Fruit fly (Drosophila melanogaster) whole organism, embryonic: ENCODE results near the gene CG8562.

Experiments used
- Asciz ChIP-seq: fragments of 200-800 bp; sonication (Bioruptor generic); optimal IDR thresholded peaks from 2 replicates; lab custom pipeline; 2017; ENCODE audit warnings: missing biosample characterization, mild to moderate bottlenecking, missing genetic modification characterization, missing genetic modification reagents
- CG10462 ChIP-seq: fragments of 200-800 bp; sonication (Bioruptor generic); optimal IDR thresholded peaks from 2 replicates; lab custom pipeline; 2016; ENCODE audit warnings: missing biosample characterization, missing genetic modification characterization
- CG11504 ChIP-seq: fragments of 200-800 bp; sonication (Bioruptor generic); optimal IDR thresholded peaks from 3 replicates; lab custom pipeline; 2019; ENCODE audit warnings: missing biosample characterization, mild to moderate bottlenecking, missing genetic modification characterization, moderate library complexity
- CG11695 ChIP-seq: fragments of 200-800 bp; sonication (Bioruptor generic); IDR thresholded peaks from 3 replicates; pipeline ENCODE4 v1.3.6; 2022; ENCODE audit warnings: missing biosample characterization, missing genetic modification characterization
- CG14710 ChIP-seq: fragments of 200-800 bp; sonication (Bioruptor generic); optimal IDR thresholded peaks from 3 replicates; lab custom pipeline; 2019; ENCODE audit warnings: missing biosample characterization, mild to moderate bottlenecking, missing genetic modification characterization, moderate library complexity
- CG16779 ChIP-seq: fragments of 200-800 bp; sonication (Bioruptor generic); IDR thresholded peaks from 2 replicates; pipeline ENCODE4 v1.3.6; 2022; ENCODE audit warnings: missing biosample characterization, missing genetic modification characterization
- CG18262 ChIP-seq: fragments of 200-800 bp; optimal IDR thresholded peaks from 3 replicates; lab custom pipeline; 2019; ENCODE audit warnings: missing biosample characterization, mild to moderate bottlenecking, missing genetic modification characterization, moderate library complexity
- CG18619 ChIP-seq: fragments of 200-800 bp; sonication (Bioruptor generic); optimal IDR thresholded peaks from 3 replicates; lab custom pipeline; 2017; ENCODE audit warnings: missing biosample characterization, mild to moderate bottlenecking, missing genetic modification characterization
- CG2678 ChIP-seq: fragments of 200-800 bp; sonication (Bioruptor generic); optimal IDR thresholded peaks from 3 replicates; lab custom pipeline; 2019; ENCODE audit warnings: missing biosample characterization, mild to moderate bottlenecking, missing genetic modification characterization, moderate library complexity
- CG32772 ChIP-seq: fragments of 200-800 bp; sonication (Bioruptor generic); IDR thresholded peaks from 2 replicates; pipeline ENCODE4 v1.3.6; 2022; ENCODE audit warnings: missing biosample characterization, missing genetic modification characterization
- CG33213 ChIP-seq: fragments of 200-800 bp; sonication (Bioruptor generic); optimal IDR thresholded peaks from 3 replicates; lab custom pipeline; 2016; ENCODE audit warnings: missing biosample characterization, missing genetic modification characterization
- CG4360 ChIP-seq: fragments of 200-800 bp; sonication (Bioruptor generic); IDR thresholded peaks from 2 replicates; pipeline ENCODE4 v1.3.6; 2022; ENCODE audit warnings: missing biosample characterization, missing genetic modification characterization
- CG4404 ChIP-seq: fragments of 200-800 bp; sonication (Bioruptor generic); IDR thresholded peaks from 2 replicates; pipeline ENCODE4 v1.3.6; 2022; ENCODE audit warnings: missing biosample characterization, missing genetic modification characterization
- CG6791 ChIP-seq: fragments of 200-800 bp; sonication (Bioruptor generic); IDR thresholded peaks from 3 replicates; pipeline ENCODE4 v1.3.6; 2022; ENCODE audit warnings: missing biosample characterization, missing genetic modification characterization; ENCODE audit not compliant: partially characterized antibody
- CG6813 ChIP-seq: fragments of 200-800 bp; sonication (Bioruptor generic); optimal IDR thresholded peaks from 2 replicates; lab custom pipeline; 2017; ENCODE audit warnings: missing biosample characterization, missing genetic modification characterization, mild to moderate bottlenecking, moderate library complexity, missing genetic modification reagents
- CG7987 ChIP-seq: fragments of 200-800 bp; sonication (Bioruptor generic); optimal IDR thresholded peaks from 2 replicates; lab custom pipeline; 2018; ENCODE audit warnings: missing biosample characterization, mild to moderate bottlenecking, missing genetic modification characterization, moderate library complexity
- CG9215 ChIP-seq: fragments of 200-800 bp; sonication (Bioruptor generic); IDR thresholded peaks from 2 replicates; pipeline ENCODE4 v1.3.6; 2022; ENCODE audit warnings: missing biosample characterization, missing genetic modification characterization
- CG9932 ChIP-seq: fragments of 200-800 bp; sonication (Bioruptor generic); IDR thresholded peaks from 2 replicates; pipeline ENCODE4 v1.3.6; 2022; ENCODE audit warnings: missing biosample characterization, missing genetic modification characterization
- CoRest ChIP-seq: fragments of 200-800 bp; sonication (Bioruptor generic); optimal IDR thresholded peaks from 3 replicates; lab custom pipeline; 2018; ENCODE audit warnings: missing biosample characterization, mild to moderate bottlenecking, missing genetic modification characterization, moderate library complexity
- D19A ChIP-seq: fragments of 200-800 bp; optimal IDR thresholded peaks from 3 replicates; lab custom pipeline; 2019; ENCODE audit warnings: missing biosample characterization, mild to moderate bottlenecking, missing genetic modification characterization, moderate library complexity
- Fer3 ChIP-seq: fragments of 200-800 bp; sonication (Bioruptor generic); optimal IDR thresholded peaks from 2 replicates; lab custom pipeline; 2018; ENCODE audit warnings: missing biosample characterization, mild to moderate bottlenecking, missing genetic modification characterization, moderate library complexity
- Gug ChIP-seq: fragments of 200-800 bp; sonication (Bioruptor generic); IDR thresholded peaks from 4 replicates; pipeline ENCODE4 v1.3.6; 2022; ENCODE audit warnings: missing biosample characterization, missing genetic modification characterization
- Hsf ChIP-seq: fragments of 200-800 bp; sonication (Bioruptor generic); optimal IDR thresholded peaks from 3 replicates; lab custom pipeline; 2016; ENCODE audit warnings: missing biosample characterization, missing genetic modification characterization
- NC2α ChIP-seq: fragments of 200-800 bp; sonication (Bioruptor generic); optimal IDR thresholded peaks from 2 replicates; lab custom pipeline; 2016; ENCODE audit warnings: missing biosample characterization, missing genetic modification characterization
- NFAT ChIP-seq: fragments of 200-800 bp; sonication (Bioruptor generic); IDR thresholded peaks from 2 replicates; pipeline ENCODE4 v1.3.6; 2022; ENCODE audit warnings: missing biosample characterization, missing genetic modification characterization
- Oli ChIP-seq: fragments of 200-800 bp; sonication (Bioruptor generic); optimal IDR thresholded peaks from 2 replicates; lab custom pipeline; 2018; ENCODE audit warnings: missing biosample characterization, mild to moderate bottlenecking, missing genetic modification characterization, moderate library complexity
- Sry-β ChIP-seq: fragments of 200-800 bp; sonication (Bioruptor generic); optimal IDR thresholded peaks from 2 replicates; lab custom pipeline; 2018; ENCODE audit warnings: missing biosample characterization, mild to moderate bottlenecking, missing genetic modification characterization, moderate library complexity
- al ChIP-seq: fragments of 200-800 bp; sonication (Bioruptor generic); IDR thresholded peaks from 2 replicates; pipeline ENCODE4 v1.3.6; 2022; ENCODE audit warnings: missing biosample characterization, missing genetic modification characterization
- chinmo ChIP-seq: fragments of 200-800 bp; sonication (Bioruptor generic); IDR thresholded peaks from 4 replicates; pipeline ENCODE4 v1.3.6; 2022; ENCODE audit warnings: missing biosample characterization, missing genetic modification characterization; ENCODE audit not compliant: partially characterized antibody
- dmrt11E ChIP-seq: fragments of 200-800 bp; sonication (Bioruptor generic); optimal IDR thresholded peaks from 3 replicates; lab custom pipeline; 2018; ENCODE audit warnings: missing biosample characterization, mild to moderate bottlenecking, missing genetic modification characterization, moderate library complexity
- dmrt99B ChIP-seq: fragments of 200-800 bp; sonication (Bioruptor generic); optimal IDR thresholded peaks from 2 replicates; lab custom pipeline; 2018; ENCODE audit warnings: missing biosample characterization, mild to moderate bottlenecking, missing genetic modification characterization, moderate library complexity
- dysf ChIP-seq: fragments of 200-800 bp; sonication (Bioruptor generic); IDR thresholded peaks from 3 replicates; pipeline ENCODE4 v1.3.6; 2022; ENCODE audit warnings: missing biosample characterization, missing genetic modification characterization
- esg ChIP-seq: fragments of 200-800 bp; sonication (Bioruptor generic); conservative IDR thresholded peaks from 2 replicates; pipeline ENCODE4 v1.3.6; 2022; ENCODE audit warnings: missing biosample characterization, missing genetic modification characterization
- fd96Cb ChIP-seq: fragments of 200-800 bp; sonication (Bioruptor generic); optimal IDR thresholded peaks from 2 replicates; lab custom pipeline; 2018; ENCODE audit warnings: missing biosample characterization, mild to moderate bottlenecking, missing genetic modification characterization, moderate library complexity
- gem ChIP-seq: fragments of 200-800 bp; sonication (Bioruptor generic); optimal IDR thresholded peaks from 2 replicates; lab custom pipeline; 2019; ENCODE audit warnings: missing biosample characterization, mild to moderate bottlenecking, missing genetic modification characterization, moderate library complexity
- jigr1 ChIP-seq: fragments of 200-800 bp; sonication (Bioruptor generic); IDR thresholded peaks from 3 replicates; pipeline ENCODE4 v1.3.6; 2022; ENCODE audit warnings: missing biosample characterization, missing genetic modification characterization
- lmd ChIP-seq: fragments of 200-800 bp; sonication (Bioruptor generic); IDR thresholded peaks from 2 replicates; pipeline ENCODE4 v1.3.6; 2022; ENCODE audit warnings: missing biosample characterization, missing genetic modification characterization
- lola ChIP-seq, 3 experiments: fragments of >200 bp in 2 of 3; fragments of 200-800 bp in 1 of 3; sonication (Bioruptor generic) in 1 of 3; optimal IDR thresholded peaks; 2 replicates each; lab custom pipeline; 2017 to 2019; ENCODE audit warnings: missing biosample characterization in 3 of 3, missing genetic modification characterization in 3 of 3, mild to moderate bottlenecking in 1 of 3, moderate library complexity in 1 of 3
- nau ChIP-seq: fragments of 200-800 bp; sonication (Bioruptor generic); optimal IDR thresholded peaks from 3 replicates; lab custom pipeline; 2017; ENCODE audit warnings: missing biosample characterization, mild to moderate bottlenecking, missing genetic modification characterization, missing genetic modification reagents
- nmo ChIP-seq: fragments of 200-800 bp; sonication (Bioruptor generic); optimal IDR thresholded peaks from 2 replicates; lab custom pipeline; 2018; ENCODE audit warnings: missing biosample characterization, mild to moderate bottlenecking, missing genetic modification characterization, moderate library complexity
- phol ChIP-seq: fragments of 200-800 bp; sonication (Bioruptor generic); optimal IDR thresholded peaks from 3 replicates; lab custom pipeline; 2018; ENCODE audit warnings: missing biosample characterization, mild to moderate bottlenecking, missing genetic modification characterization, moderate library complexity
- prd ChIP-seq, 3 experiments: fragments of >200 bp in 2 of 3; fragments of 200-800 bp in 1 of 3; sonication (Bioruptor generic) in 1 of 3; optimal IDR thresholded peaks in 2 of 3; IDR thresholded peaks in 1 of 3; 2 replicates in 2 of 3; 3 replicates in 1 of 3; pipeline versions ENCODE4 v1.3.6 to Lab custom; 2017 to 2022; ENCODE audit warnings: missing biosample characterization in 1 of 3, missing genetic modification characterization in 1 of 3
- unpg ChIP-seq: fragments of 200-800 bp; sonication (Bioruptor generic); optimal IDR thresholded peaks from 3 replicates; lab custom pipeline; 2018; ENCODE audit warnings: missing biosample characterization, mild to moderate bottlenecking, missing genetic modification characterization, moderate library complexity
- wek ChIP-seq: fragments of 200-800 bp; sonication (Bioruptor generic); optimal IDR thresholded peaks from 3 replicates; lab custom pipeline; 2018; ENCODE audit warnings: missing biosample characterization, mild to moderate bottlenecking, missing genetic modification characterization, moderate library complexity
- wor ChIP-seq: fragments of 200-800 bp; sonication (Bioruptor generic); IDR thresholded peaks from 2 replicates; pipeline ENCODE4 v1.3.6; 2022; ENCODE audit warnings: missing biosample characterization, missing genetic modification characterization
- z ChIP-seq: fragments of 200-800 bp; sonication (Bioruptor generic); IDR thresholded peaks from 3 replicates; pipeline ENCODE4 v1.3.6; 2022; ENCODE audit warnings: missing biosample characterization, missing genetic modification characterization
- zen ChIP-seq: fragments of 200-800 bp; sonication (Bioruptor generic); optimal IDR thresholded peaks from 3 replicates; lab custom pipeline; 2018; ENCODE audit warnings: missing biosample characterization, mild to moderate bottlenecking, missing genetic modification characterization, moderate library complexity

CG8562 gene

dm6 chr3L:7433325-7433827 is 35.3 kb downstream of the CG8562 start (continued):
- TF ChIP-seq CG14710 (tag; lab: Kevin White, UChicago) = peak; percentile 19
- TF ChIP-seq CG4404 = no peak
- peak; percentile 15 for TF ChIP-seq nmo (GFP tag; lab: Kevin White, UChicago)
- no peak for TF ChIP-seq wek (GFP tag; lab: Kevin White, UChicago)
- peak; percentile 1 for TF ChIP-seq Oli (tag; lab: Kevin White, UChicago)
- TF ChIP-seq gem (tag; lab: Kevin White, UChicago) = peak; percentile 58
- peak; percentile 95 for TF ChIP-seq z (GFP tag; lab: Robert Waterston, UW)
- TF ChIP-seq CG18619 (GFP tag; lab: Kevin White, UChicago) = peak; percentile 9
- peak in 1 of 3 experiments; percentile 25 for TF ChIP-seq lola (GFP tag; optimal IDR thresholded peaks at IDR 0.05; lab: Kevin White, UChicago)
- peak; percentile 56 for TF ChIP-seq CG18262
- TF ChIP-seq D19A (tag; lab: Kevin White, UChicago) = peak; percentile 27
- no peak for TF ChIP-seq nau (GFP tag; lab: Kevin White, UChicago)
- peak; percentile 82 for TF ChIP-seq CG4360 (GFP tag; lab: Robert Waterston, UW)
- peak; percentile 3 for TF ChIP-seq Fer3 (tag; lab: Kevin White, UChicago)
- 0 out of 2 replicates have a peak, but pooled peaks have one; percentile 5 for TF ChIP-seq al (GFP tag; lab: Robert Waterston, UW)
- TF ChIP-seq lmd = peak; percentile 49
- peak; percentile 40 for TF ChIP-seq CG11504
- no peak for TF ChIP-seq jigr1 (GFP tag; lab: Robert Waterston, UW)
- peak; percentile 2 for TF ChIP-seq fd96Cb (tag; lab: Kevin White, UChicago)
- peak; percentile 13; the same call in 1 of the 2 replicates for TF ChIP-seq NFAT (GFP tag; lab: Robert Waterston, UW)
- no peak for TF ChIP-seq prd (optimal IDR thresholded peaks at IDR 0.05; lab: Kevin White, UChicago)
- peak; percentile 14; the same call in 1 of the 3 replicates for TF ChIP-seq prd (GFP tag; IDR thresholded peaks at IDR 0.05; lab: Robert Waterston, UW)
- no peak for TF ChIP-seq CG9215
- TF ChIP-seq unpg (GFP tag; lab: Kevin White, UChicago) = peak; percentile 42
- no peak for TF ChIP-seq zen
- TF ChIP-seq CG6813 = no peak
- TF ChIP-seq Sry-β (GFP tag; lab: Kevin White, UChicago) = no peak
- TF ChIP-seq CG6791 (GFP tag; lab: Robert Waterston, UW) = peak; percentile 10; the same call in 1 of the 3 replicates
- TF ChIP-seq dmrt99B (tag; lab: Kevin White, UChicago) = peak; percentile 33
- no peak for TF ChIP-seq CG16779 (GFP tag; lab: Robert Waterston, UW)
- no peak for TF ChIP-seq Hsf (GFP tag; lab: Kevin White, UChicago)
- TF ChIP-seq wor (GFP tag; lab: Robert Waterston, UW) = no peak
- peak; percentile 38 for TF ChIP-seq dmrt11E (tag; lab: Kevin White, UChicago)
- TF ChIP-seq chinmo (GFP tag; lab: Robert Waterston, UW) = peak; percentile 85; the same call in 2 of the 4 replicates
- TF ChIP-seq Asciz (GFP tag; lab: Kevin White, UChicago) = peak; percentile 28
- TF ChIP-seq dysf = peak; percentile 41; the same call in 2 of the 3 replicates
- TF ChIP-seq phol (tag; lab: Kevin White, UChicago) = peak; percentile 52
- TF ChIP-seq CG11695 = peak; percentile 28; the same call in 1 of the 3 replicates
- no peak for TF ChIP-seq CG7987 (GFP tag; lab: Kevin White, UChicago)
- TF ChIP-seq NC2α (GFP tag; lab: Kevin White, UChicago) = no peak
- peak; percentile 36; the same call in 1 of the 2 replicates for TF ChIP-seq esg (GFP tag; lab: Robert Waterston, UW)
- TF ChIP-seq CG32772 (GFP tag; lab: Robert Waterston, UW) = peak; percentile 34; the same call in 1 of the 2 replicates
- peak; percentile 48 for TF ChIP-seq CG2678 (tag; lab: Kevin White, UChicago)
- TF ChIP-seq CG10462 (GFP tag; lab: Kevin White, UChicago) = no peak
- TF ChIP-seq CG9932 (GFP tag; lab: Robert Waterston, UW) = 0 out of 2 replicates have a peak, but pooled peaks have one; percentile 12
- no peak for TF ChIP-seq CG33213 (GFP tag; lab: Kevin White, UChicago)
- peak; percentile 34 for TF ChIP-seq CoRest
- 0 out of 4 replicates have a peak, but pooled peaks have one; percentile 6 for TF ChIP-seq Gug (GFP tag; lab: Robert Waterston, UW)
